Worm (Caenorhabditis elegans): ENCODE measurements around the gene str-27.
A peak's percentile ranks its signal among the peaks of the same experiment; 100 is the strongest.

str-27 gene

ce11 chrV:15766122-15766594, 30.5 kb upstream of the str-27 start, which contains the start of the genes haf-3 and F57A10.2 (continued):
- peak; percentile 86 for TF ChIP-seq ceh-8 (GFP tag; optimal IDR thresholded peaks at IDR 0.05)
- TF ChIP-seq lin-35 (GFP tag; optimal IDR thresholded peaks at IDR 0.05) = peak; percentile 99
- TF ChIP-seq zag-1 (tag; optimal IDR thresholded peaks at IDR 0.05) = peak; percentile 58
- TF ChIP-seq ceh-88 (GFP tag; IDR thresholded peaks at IDR 0.05) = peak; percentile 69; the same call in 1 of the 2 replicates
- peak; percentile 95 for TF ChIP-seq nhr-20 (tag; optimal IDR thresholded peaks at IDR 0.05)
- peak; percentile 99 for TF ChIP-seq dpl-1 (GFP tag; optimal IDR thresholded peaks at IDR 0.05)
- TF ChIP-seq ceh-63 (GFP tag; optimal IDR thresholded peaks at IDR 0.05) = no peak
- peak; percentile 95 for TF ChIP-seq swsn-7 (tag; optimal IDR thresholded peaks at IDR 0.05)
- TF ChIP-seq lin-15B (tag; optimal IDR thresholded peaks at IDR 0.05) = peak; percentile 88
- TF ChIP-seq hlh-17 (GFP tag; optimal IDR thresholded peaks at IDR 0.05; ENCODE audit: borderline replicate concordance) = no peak
- TF ChIP-seq C16A3.4 (tag; optimal IDR thresholded peaks at IDR 0.05) = peak; percentile 90
- TF ChIP-seq nhr-19 (GFP tag; conservative IDR thresholded peaks at IDR 0.05) = peak; percentile 95
- peak; percentile 4 to 83 for TF ChIP-seq ztf-11 (tag; optimal IDR thresholded peaks at IDR 0.05)
- TF ChIP-seq nhr-28 (tag; optimal IDR thresholded peaks at IDR 0.05) = peak; percentile 39
- no peak for TF ChIP-seq ces-1 (GFP tag; optimal IDR thresholded peaks at IDR 0.05)
- peak; percentile 75 for TF ChIP-seq fkh-10 (GFP tag; optimal IDR thresholded peaks at IDR 0.05)
- TF ChIP-seq nhr-76 (tag; optimal IDR thresholded peaks at IDR 0.05) = no peak
- TF ChIP-seq sox-4 (tag; optimal IDR thresholded peaks at IDR 0.05) = peak; percentile 87
- no peak for TF ChIP-seq unc-30 (tag; optimal IDR thresholded peaks at IDR 0.05)
- TF ChIP-seq unc-98 (GFP tag; IDR thresholded peaks at IDR 0.05) = no peak
- TF ChIP-seq elt-3 (tag; optimal IDR thresholded peaks at IDR 0.05) = peak in 5 of 6 experiments; percentile 25 to 90 (median 45)
- peak; percentile 82 for TF ChIP-seq nhr-77 (tag; optimal IDR thresholded peaks at IDR 0.05)
- no peak for TF ChIP-seq sptf-1 (tag; optimal IDR thresholded peaks at IDR 0.05)
- TF ChIP-seq egl-27 (tag; optimal IDR thresholded peaks at IDR 0.05) = peak; percentile 9 to 69
- TF ChIP-seq nhr-71 (tag; optimal IDR thresholded peaks at IDR 0.05) = peak; percentile 96
- TF ChIP-seq mef-2 (tag; optimal IDR thresholded peaks at IDR 0.05) = peak; percentile 45
- peak; percentile 92 for TF ChIP-seq unc-86 (tag; optimal IDR thresholded peaks at IDR 0.05)
- TF ChIP-seq snu-23 (GFP tag; optimal IDR thresholded peaks at IDR 0.05) = peak; percentile 97
- TF ChIP-seq Y116A8C.19 (tag; optimal IDR thresholded peaks at IDR 0.05; ENCODE audit: borderline replicate concordance) = no peak
- peak; percentile 80 for TF ChIP-seq sup-37 (GFP tag; optimal IDR thresholded peaks at IDR 0.05)
- TF ChIP-seq F16B12.6 (tag; optimal IDR thresholded peaks at IDR 0.05) = peak; percentile 66
- peak; percentile 91 for TF ChIP-seq skn-1 (tag; optimal IDR thresholded peaks at IDR 0.05)
- peak; percentile 82 for TF ChIP-seq fos-1 (tag; optimal IDR thresholded peaks at IDR 0.05)
- peak; percentile 94 to 95 for TF ChIP-seq lsy-2 (tag; optimal IDR thresholded peaks at IDR 0.05)
- peak; percentile 82 for TF ChIP-seq jun-1 (tag; optimal IDR thresholded peaks at IDR 0.05)

- TF ChIP-seq nhr-237 (tag; optimal IDR thresholded peaks at IDR 0.05) (no peak), ets-5 (GFP tag; IDR thresholded peaks at IDR 0.05) (no peak), vab-15 (tag; optimal IDR thresholded peaks at IDR 0.05) (no peak), unc-62 (GFP tag; optimal IDR thresholded peaks at IDR 0.05) (no peak), zip-4 (GFP tag; optimal IDR thresholded peaks at IDR 0.05) (no peak), ceh-63 (GFP tag; optimal IDR thresholded peaks at IDR 0.05) (no peak), nhr-12 (tag; optimal IDR thresholded peaks at IDR 0.05) (no peak), lir-3 (tag; optimal IDR thresholded peaks at IDR 0.05; ENCODE audit: poor library complexity) (no peak), rnt-1 (tag; optimal IDR thresholded peaks at IDR 0.05) (no peak), hlh-17 (GFP tag; optimal IDR thresholded peaks at IDR 0.05; ENCODE audit: borderline replicate concordance) (no peak), dpl-1 (GFP tag; optimal IDR thresholded peaks at IDR 0.05) (no peak), pqm-1 (tag; optimal IDR thresholded peaks at IDR 0.05) (no peak), lin-14 (GFP tag; optimal IDR thresholded peaks at IDR 0.05) (no peak), ama-1 (optimal IDR thresholded peaks at IDR 0.05) (no peak), C16A3.4 (tag; optimal IDR thresholded peaks at IDR 0.05) (no peak), aly-2 (tag; optimal IDR thresholded peaks at IDR 0.05) (no peak), zag-1 (tag; optimal IDR thresholded peaks at IDR 0.05) (no peak), isw-1 (GFP tag; IDR thresholded peaks at IDR 0.05) (no peak), snpc-4 (tag; optimal IDR thresholded peaks at IDR 0.05) (no peak), lin-13 (GFP tag; optimal IDR thresholded peaks at IDR 0.05) (no peak)
Measured at ce11 chrV:15758449-15758848, 22.8 kb upstream of the str-27 start, which contains the start of gene str-9. TSS of gene str-9 (plus strand) at chrV:15758749.
